Fruit fly (Drosophila melanogaster) whole organism: ENCODE measurements around the gene CG34290.

Source experiments
- CG8478 ChIP-seq: fragments of >200 bp; optimal IDR thresholded peaks from 2 replicates; lab custom pipeline; 2018; ENCODE audit warnings: inconsistent platforms
- Dll ChIP-seq: fragments of >200 bp; optimal IDR thresholded peaks from 2 replicates; lab custom pipeline; 2017
- EcR ChIP-seq, 2 experiments: fragments of >200 bp; optimal IDR thresholded peaks; 2 replicates each; lab custom pipeline; 2017; ENCODE audit warnings: missing biosample characterization in 2 of 2, missing genetic modification characterization in 2 of 2, missing genetic modification reagents in 2 of 2
- pan ChIP-seq: fragments of >200 bp; optimal IDR thresholded peaks from 2 replicates; lab custom pipeline; 2017
- psq ChIP-seq: fragments of >200 bp; optimal IDR thresholded peaks from 2 replicates; lab custom pipeline; 2017
- usp ChIP-seq: fragments of >200 bp; optimal IDR thresholded peaks from 2 replicates; lab custom pipeline; 2017; ENCODE audit warnings: missing biosample characterization, missing genetic modification characterization, mixed read lengths

CG34290 gene

DNA sequence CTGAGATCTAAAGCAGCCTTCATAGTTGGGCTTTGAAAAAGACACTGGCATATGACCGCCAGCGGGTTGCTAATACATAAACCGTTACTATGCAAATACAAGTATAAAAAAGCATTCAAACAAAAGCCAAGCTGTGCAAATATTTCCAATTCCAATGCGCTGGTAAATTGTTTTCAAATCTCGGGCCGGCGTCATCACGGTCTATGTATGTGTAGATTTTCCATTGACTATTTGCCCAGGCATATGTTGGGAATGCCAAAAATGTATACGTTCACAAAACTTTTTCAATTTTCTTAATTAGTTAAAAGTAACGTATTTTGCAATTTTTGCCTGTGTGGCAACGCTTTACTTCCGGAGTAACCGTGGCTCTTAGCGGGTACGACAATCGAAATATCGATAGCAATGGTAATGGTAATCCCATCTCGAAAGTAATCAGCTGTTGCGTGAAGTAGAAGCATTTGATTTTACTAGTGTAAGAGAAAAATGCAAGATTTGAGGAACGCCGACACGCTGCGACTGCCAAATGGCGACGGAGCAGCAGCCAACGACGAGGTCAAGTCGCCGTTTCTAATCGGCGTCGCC, at the start of gene CG34290, which contains the start of gene Uck:
Gene CG34290, minus strand, starts transcription at position 51 of the 582 bp plus-strand sequence.
Gene Uck, plus strand, starts transcription at position 405 of the 582 bp plus-strand sequence.
- TF ChIP-seq usp (no peak), EcR (GFP tag; optimal IDR thresholded peaks at IDR 0.05; lab: Kevin White, UChicago) (no peak), pan (no peak), Dll (lab: Kevin White, UChicago) (no peak), CG8478 (lab: Kevin White, UChicago) (no peak), psq (lab: Kevin White, UChicago) (no peak)

DNA sequence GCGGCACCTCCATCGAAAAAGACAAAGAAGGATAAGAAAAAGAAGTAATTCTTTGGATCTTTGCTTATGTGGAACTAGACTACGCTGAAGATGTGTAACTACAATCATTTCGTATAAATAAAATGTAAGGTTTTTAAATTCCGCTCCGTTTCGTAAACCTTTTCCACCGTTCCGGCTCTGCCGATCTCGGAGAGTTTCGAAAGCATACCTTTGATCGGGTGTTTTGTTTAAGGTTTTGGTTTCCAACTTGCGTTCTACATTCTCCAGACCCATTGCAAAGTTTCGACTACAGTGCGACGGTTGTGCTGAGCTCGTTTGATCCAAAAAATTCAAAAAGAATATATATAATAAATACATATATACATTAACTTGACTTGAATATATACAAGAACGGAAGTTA, 47.0 kb upstream of the CG34290 start, which contains the start of gene CG6432:
Gene CG6432, plus strand, starts transcription at position 301 of the 400 bp plus-strand sequence.
- TF ChIP-seq CG8478 (lab: Kevin White, UChicago) (no peak), EcR (GFP tag; optimal IDR thresholded peaks at IDR 0.05; lab: Kevin White, UChicago) (no peak), pan (no peak), psq (lab: Kevin White, UChicago) (no peak), usp (no peak), Dll (lab: Kevin White, UChicago) (no peak)

DNA sequence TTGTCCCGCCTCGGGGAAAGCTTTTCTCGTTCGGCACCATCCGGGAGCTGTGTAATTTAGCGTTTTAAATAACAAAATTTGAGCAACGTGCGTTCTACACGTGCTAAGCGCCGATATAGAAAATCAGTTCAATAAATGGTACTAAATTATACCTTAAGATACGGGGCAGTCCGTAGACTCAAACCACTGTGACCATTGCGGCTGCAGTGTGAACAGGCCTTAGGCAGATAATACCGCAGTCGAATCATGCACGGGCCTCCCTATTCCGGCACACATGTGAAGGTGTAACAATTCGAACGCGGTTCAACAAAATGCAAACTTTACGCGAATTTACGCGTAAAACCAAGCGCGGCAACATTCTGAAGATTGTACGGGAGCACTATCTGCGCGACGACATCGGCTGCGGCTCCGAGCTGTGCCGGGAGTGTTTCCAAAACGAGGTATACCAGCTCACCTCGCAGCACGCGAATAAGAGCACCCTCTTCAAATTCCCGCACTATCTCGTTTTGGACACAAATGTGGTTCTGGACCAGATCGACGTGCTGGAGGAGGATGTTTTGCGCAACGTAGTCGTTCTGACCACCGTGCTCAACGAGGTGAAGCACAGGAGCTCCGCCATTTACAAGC, 43.7 kb upstream of the CG34290 start, which contains the start of the genes Rrp5 and Dis3:
Gene Rrp5, minus strand, starts transcription at position 135 of the 627 bp plus-strand sequence.
Gene Dis3, plus strand, starts transcription at position 252 of the 627 bp plus-strand sequence.
- TF ChIP-seq CG8478 (lab: Kevin White, UChicago) (no peak), EcR (GFP tag; optimal IDR thresholded peaks at IDR 0.05; lab: Kevin White, UChicago) (no peak), pan (no peak), Dll (lab: Kevin White, UChicago) (no peak), usp (no peak), psq (lab: Kevin White, UChicago) (no peak)

DNA sequence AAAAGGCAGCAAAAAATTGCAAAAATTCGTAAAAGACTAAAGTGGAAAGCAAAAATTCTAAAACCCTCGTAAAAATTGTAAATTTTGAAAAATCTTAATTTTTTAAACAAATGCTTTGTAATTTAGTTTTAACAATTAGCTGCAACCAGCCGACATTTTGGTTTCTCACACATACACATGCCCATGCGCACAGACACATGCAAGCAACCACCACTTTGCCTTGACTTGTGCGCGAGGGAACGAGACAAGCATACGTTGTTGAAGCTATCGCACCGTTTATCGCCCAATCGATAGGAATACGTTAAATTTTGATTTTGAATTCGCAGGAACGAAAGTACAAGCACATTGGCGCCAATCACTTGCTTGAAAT, 30.7 kb upstream of the CG34290 start:
- TF ChIP-seq CG8478 (lab: Kevin White, UChicago) (peak; percentile 12), psq (lab: Kevin White, UChicago) (no peak)

DNA sequence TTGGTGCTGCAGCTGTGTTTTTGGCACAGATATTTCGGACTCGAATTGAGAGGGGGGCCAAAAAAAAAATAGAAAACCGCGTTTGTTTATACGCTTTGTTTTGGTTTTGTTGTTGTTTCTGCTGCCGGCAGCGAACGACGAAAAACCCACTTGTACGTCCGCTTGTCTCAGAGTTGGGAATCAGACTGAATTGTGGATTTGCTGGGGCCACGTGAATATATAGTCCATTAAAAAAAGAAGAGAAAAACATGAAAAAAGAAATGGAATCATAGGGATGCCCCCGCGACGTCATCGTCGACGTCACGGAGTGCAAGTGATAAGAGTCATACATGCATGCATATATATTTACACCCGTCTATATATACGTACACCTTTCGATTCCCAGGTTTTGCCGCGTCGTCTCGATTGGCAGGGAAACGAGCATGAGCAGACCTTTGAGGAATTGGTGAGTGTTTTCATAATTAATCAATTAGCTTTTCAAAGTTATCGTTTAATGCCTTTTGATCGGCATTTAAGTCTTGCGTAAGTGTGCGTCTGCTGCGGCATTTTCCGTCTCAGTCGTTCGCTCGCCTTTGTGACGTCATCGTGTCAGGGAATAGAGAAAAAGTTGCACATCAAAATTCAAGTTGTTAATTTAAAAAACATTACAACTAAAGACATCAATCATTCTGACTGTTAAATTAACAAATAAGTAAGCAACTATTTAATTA, 30.2 kb upstream of the CG34290 start:
- TF ChIP-seq Dll (lab: Kevin White, UChicago) (no peak), CG8478 (lab: Kevin White, UChicago) (no peak), usp (no peak), EcR (GFP tag; optimal IDR thresholded peaks at IDR 0.05; lab: Kevin White, UChicago) (no peak), pan (no peak), psq (lab: Kevin White, UChicago) (no peak)

DNA sequence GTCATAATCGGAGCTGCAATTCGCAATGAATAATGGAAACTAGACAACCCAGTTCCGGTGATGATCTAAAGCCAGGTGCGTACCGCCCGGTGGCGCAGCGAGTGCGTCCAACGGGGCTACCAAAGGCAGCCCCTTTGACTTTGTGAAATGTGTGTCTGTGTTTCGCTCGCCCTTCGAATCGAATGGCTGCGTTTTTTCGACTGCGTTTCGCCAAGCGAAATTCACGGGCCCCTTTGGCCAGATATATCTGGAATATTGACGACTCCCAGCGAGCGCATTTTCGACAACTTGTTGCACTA, 29.4 kb upstream of the CG34290 start:
- TF ChIP-seq usp = no peak
- TF ChIP-seq psq (lab: Kevin White, UChicago) = no peak
- TF ChIP-seq pan = no peak
- no peak for TF ChIP-seq CG8478 (lab: Kevin White, UChicago)
- no peak for TF ChIP-seq Dll (lab: Kevin White, UChicago)
- TF ChIP-seq EcR (GFP tag; optimal IDR thresholded peaks at IDR 0.05; lab: Kevin White, UChicago) = no peak

DNA sequence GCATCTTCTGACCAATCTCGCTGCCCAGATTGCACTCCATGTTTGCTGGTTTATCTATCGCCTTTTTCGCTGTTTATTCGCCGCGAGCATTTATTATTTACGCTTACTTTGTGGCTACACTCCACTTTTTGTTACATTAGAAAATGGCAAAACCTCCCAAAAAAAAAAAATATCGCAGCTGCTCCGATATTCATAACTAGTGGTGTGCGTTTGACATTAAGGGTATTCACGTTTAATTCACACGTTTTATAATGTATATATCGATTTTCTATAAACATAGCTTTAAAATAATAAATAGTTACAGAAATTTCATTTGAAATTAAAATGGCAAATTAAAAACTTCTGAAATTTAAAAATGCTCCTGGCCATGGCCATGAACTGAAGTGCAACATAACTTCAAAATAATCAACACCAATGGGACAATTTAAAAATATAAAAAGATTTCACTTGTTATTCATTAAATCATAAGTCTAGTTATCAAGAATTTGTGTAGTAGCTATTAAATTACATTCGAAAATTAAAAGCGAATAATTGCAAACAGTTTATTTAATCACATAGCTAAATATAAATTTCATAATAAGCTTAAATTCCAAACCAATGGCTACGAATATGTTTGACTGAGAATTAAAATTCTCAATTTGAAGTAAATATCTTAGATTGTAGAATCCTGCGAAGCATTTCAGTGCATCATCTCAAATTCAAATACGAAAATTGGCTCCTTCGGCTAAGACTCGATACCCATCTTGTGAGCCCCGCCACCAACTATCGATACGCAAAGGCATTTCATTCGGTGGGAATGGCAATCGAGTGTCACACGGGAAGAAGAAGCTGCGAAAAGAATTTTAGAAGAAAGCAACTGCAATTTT, 28.8 kb upstream of the CG34290 start, which contains the start of the genes Nab2 and BRWD3:
Gene Nab2, minus strand, starts transcription at position 203 of the 866 bp plus-strand sequence.
Gene BRWD3, plus strand, starts transcription at position 784 of the 866 bp plus-strand sequence.
- TF ChIP-seq usp (no peak), pan (no peak), psq (lab: Kevin White, UChicago) (no peak), Dll (lab: Kevin White, UChicago) (no peak), EcR (GFP tag; optimal IDR thresholded peaks at IDR 0.05; lab: Kevin White, UChicago) (no peak), CG8478 (lab: Kevin White, UChicago) (no peak)

DNA sequence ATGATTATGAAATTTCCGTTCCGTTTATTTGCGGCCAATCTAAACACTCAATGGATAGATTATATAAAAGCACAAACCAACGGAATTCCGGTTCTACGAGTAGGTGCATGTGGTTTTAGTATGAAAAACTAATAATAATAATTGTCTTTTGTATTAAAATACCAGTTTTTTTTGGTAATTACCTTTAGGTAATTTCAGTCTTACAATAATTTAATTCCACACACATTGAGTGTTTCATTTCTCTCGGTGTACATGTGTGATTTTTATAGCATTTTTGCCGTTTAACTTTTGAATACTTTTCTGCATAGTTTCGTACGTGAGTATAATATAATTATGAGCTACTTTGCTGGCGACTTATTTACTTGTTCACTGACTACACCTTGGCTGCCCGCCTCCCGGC, 13.4 kb upstream of the CG34290 start:
- TF ChIP-seq psq (lab: Kevin White, UChicago) (no peak), pan (no peak)

DNA sequence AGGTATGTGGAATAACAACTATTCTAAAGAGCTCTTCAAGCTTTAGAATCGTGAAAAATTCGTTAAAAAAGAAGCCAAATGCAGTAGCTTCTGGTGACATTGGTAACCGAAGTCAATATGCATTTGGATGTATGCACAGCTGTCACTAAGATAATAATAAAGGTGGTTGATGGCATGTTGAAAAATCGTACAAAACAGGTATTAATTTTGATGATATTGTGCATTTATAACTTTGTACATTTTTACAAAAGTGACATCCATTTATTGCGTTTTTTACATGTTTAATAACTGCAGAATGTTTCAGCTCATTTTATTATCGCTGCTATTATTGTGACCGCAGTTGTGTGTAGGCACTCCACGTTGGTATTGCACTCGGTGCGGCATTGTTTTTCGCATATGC, 11.9 kb upstream of the CG34290 start:
- TF ChIP-seq CG8478 (lab: Kevin White, UChicago) (no peak), EcR (GFP tag; optimal IDR thresholded peaks at IDR 0.05; lab: Kevin White, UChicago) (no peak), usp (no peak), psq (lab: Kevin White, UChicago) (no peak), Dll (lab: Kevin White, UChicago) (no peak), pan (no peak)

DNA sequence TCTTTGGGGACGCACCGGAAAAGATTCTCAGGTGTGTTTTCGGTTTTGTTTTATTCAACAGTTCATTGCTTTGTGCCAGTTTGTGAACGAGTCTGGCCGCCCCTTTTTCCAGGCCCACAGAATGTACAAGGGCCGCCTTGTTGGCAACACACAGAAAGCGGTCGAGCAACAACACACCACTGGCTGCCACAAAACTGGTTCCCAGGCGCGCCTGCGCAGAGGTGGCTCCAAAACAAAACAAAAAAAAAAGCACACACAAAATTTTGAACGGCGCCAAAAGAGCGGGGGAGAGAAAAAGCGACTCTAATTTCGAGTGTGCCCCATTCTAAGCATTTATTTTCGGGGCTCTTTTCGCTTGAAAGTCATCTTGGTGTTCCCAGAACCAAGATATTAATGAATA, 9.5 kb upstream of the CG34290 start:
- TF ChIP-seq usp (no peak), pan (no peak), CG8478 (lab: Kevin White, UChicago) (no peak), Dll (lab: Kevin White, UChicago) (no peak), psq (lab: Kevin White, UChicago) (no peak), EcR (GFP tag; optimal IDR thresholded peaks at IDR 0.05; lab: Kevin White, UChicago) (no peak)

DNA sequence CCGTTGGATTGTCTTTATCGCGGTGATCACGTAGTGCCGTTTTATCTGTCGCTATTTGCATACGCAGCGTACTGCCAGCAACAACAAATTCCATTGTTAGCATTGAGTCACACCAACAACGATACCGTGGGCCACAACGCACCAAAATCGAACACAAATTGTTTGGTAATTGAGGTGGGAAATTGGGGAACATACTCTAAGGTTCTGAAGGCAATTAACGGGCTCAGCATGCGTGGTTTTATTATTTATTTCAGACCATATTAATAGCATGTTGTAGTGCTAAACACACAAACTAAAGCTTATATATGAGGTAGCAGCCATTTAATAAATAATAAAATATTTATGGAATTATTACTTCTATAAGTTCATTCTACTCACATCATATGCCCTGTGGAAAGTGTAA, 8.9 kb upstream of the CG34290 start:
- TF ChIP-seq pan = no peak
- no peak for TF ChIP-seq usp
- no peak for TF ChIP-seq CG8478 (lab: Kevin White, UChicago)
- no peak for TF ChIP-seq EcR (GFP tag; optimal IDR thresholded peaks at IDR 0.05; lab: Kevin White, UChicago)
- no peak for TF ChIP-seq psq (lab: Kevin White, UChicago)
- no peak for TF ChIP-seq Dll (lab: Kevin White, UChicago)
